Fruit fly (Drosophila melanogaster): ENCODE measurements around the gene CG7573.

The CG7573 gene

DNA sequence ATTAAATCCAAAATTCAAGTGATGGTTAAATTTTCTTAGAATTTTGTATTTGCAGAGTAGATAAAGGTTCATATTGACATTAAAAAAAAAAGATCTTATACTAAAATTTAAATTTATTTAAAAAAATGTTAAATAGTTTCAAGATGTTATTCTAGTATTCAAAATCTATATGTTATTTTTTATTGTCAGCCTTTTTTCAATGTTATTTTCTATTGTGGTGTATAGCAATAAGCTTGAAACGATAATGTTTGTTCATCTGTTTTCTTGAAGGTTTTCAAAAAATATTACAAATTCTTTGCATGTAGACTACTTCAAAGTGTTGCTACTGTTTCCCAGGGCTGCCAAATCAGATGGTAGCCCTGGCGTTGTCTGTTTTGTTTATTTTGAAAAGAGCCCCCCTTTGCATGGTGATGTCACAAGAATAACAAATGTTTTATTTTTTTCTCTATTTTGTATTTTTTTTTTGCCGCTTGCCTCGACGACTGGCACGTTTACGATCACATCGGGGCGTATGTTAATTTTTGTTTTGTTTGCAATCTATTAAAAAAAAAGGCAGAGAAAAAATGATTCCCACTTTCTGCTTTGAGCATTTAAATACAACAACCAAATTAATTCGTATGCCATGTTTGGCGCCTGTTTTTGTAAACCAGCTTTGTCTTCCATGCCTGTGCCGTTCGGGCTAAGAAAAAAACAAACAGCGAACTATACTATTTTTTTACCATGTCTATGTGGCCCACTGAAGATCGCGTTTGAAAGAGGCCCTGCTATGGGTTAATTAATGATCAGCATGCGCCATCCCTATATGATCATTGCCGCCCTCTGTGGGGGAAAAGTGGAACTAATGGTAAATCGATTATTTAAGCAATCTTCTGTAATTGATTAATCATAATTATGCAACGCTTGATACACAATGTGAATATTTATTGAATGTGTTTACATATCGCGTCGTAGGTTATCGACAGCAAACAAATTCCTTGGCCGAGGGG lies 39.4 kb downstream of the CG7573 start (continued):
- TF ChIP-seq chn (GFP tag; optimal IDR thresholded peaks at IDR 0.05) (peak; percentile 48), vfl (GFP tag; optimal IDR thresholded peaks at IDR 0.05) (no peak), CG17612 (GFP tag; IDR thresholded peaks at IDR 0.05) (no peak), jigr1 (GFP tag; IDR thresholded peaks at IDR 0.05) (no peak), twi (tag; optimal IDR thresholded peaks at IDR 0.05) (peak; percentile 4), Dfd (GFP tag; optimal IDR thresholded peaks at IDR 0.05) (no peak), CG7786 (GFP tag; optimal IDR thresholded peaks at IDR 0.05) (peak; percentile 52), onecut (GFP tag; IDR thresholded peaks at IDR 0.05) (peak; percentile 10), Mrtf (GFP tag; IDR thresholded peaks at IDR 0.05) (peak; percentile 66; the same call in 2 of the 3 replicates), CG11695 (GFP tag; IDR thresholded peaks at IDR 0.05) (peak; percentile 31; the same call in 1 of the 3 replicates), Neu2 (GFP tag; optimal IDR thresholded peaks at IDR 0.05; ENCODE audit: borderline replicate concordance) (no peak), CG5953 (GFP tag; IDR thresholded peaks at IDR 0.05) (0 out of 2 replicates have a peak, but pooled peaks have one; percentile 4), lov (optimal IDR thresholded peaks at IDR 0.05) (no peak), lov (GFP tag; IDR thresholded peaks at IDR 0.05) (peak; percentile 63; the same call in 1 of the 3 replicates), phol (tag; optimal IDR thresholded peaks at IDR 0.05) (peak; percentile 80), hkb (optimal IDR thresholded peaks at IDR 0.05) (no peak), hkb (GFP tag; IDR thresholded peaks at IDR 0.05) (no peak; the same call in 1 of the 2 replicates), CG34224 (GFP tag; IDR thresholded peaks at IDR 0.05; ENCODE audit: partially characterized antibody) (0 out of 3 replicates have a peak, but pooled peaks have one; percentile 48), Gsc (GFP tag; IDR thresholded peaks at IDR 0.05) (no peak), pzg (GFP tag; optimal IDR thresholded peaks at IDR 0.05) (no peak), CG12942 (GFP tag; optimal IDR thresholded peaks at IDR 0.05) (peak; percentile 21), lmd (GFP tag; IDR thresholded peaks at IDR 0.05) (0 out of 2 replicates have a peak, but pooled peaks have one; percentile 42), CG3838 (GFP tag; optimal IDR thresholded peaks at IDR 0.05) (no peak), CG15269 (tag; optimal IDR thresholded peaks at IDR 0.05) (peak; percentile 72), CG16863 (GFP tag; optimal IDR thresholded peaks at IDR 0.05) (peak; percentile 28), CG2712 (tag; optimal IDR thresholded peaks at IDR 0.05) (peak; percentile 81), CG18262 (tag; optimal IDR thresholded peaks at IDR 0.05) (peak; percentile 84), CG4820 (GFP tag; optimal IDR thresholded peaks at IDR 0.05) (peak; percentile 23), tx (GFP tag; optimal IDR thresholded peaks at IDR 0.05) (no peak), Fer1 (GFP tag; optimal IDR thresholded peaks at IDR 0.05) (peak; percentile 33), amos (GFP tag; IDR thresholded peaks at IDR 0.05; ENCODE audit: partially characterized antibody) (no peak; the same call in 1 of the 2 replicates), gce (GFP tag; IDR thresholded peaks at IDR 0.05) (peak; percentile 3; the same call in 1 of the 3 replicates), toy (GFP tag; IDR thresholded peaks at IDR 0.05) (no peak; the same call in 1 of the 2 replicates), p53 (GFP tag; optimal IDR thresholded peaks at IDR 0.05) (no peak), bcd (GFP tag; optimal IDR thresholded peaks at IDR 0.05) (peak; percentile 56), jumu (GFP tag; optimal IDR thresholded peaks at IDR 0.05) (no peak), CG2199 (GFP tag; IDR thresholded peaks at IDR 0.05) (peak; percentile 37; the same call in 2 of the 3 replicates), Myb (GFP tag; optimal IDR thresholded peaks at IDR 0.05) (no peak), fd96Cb (tag; optimal IDR thresholded peaks at IDR 0.05) (peak; percentile 49), Chrac-16 (GFP tag; optimal IDR thresholded peaks at IDR 0.05) (peak; percentile 54), slbo (GFP tag; IDR thresholded peaks at IDR 0.05) (peak; percentile 53), CG6654 (GFP tag; optimal IDR thresholded peaks at IDR 0.05) (no peak), CG1024 (GFP tag; IDR thresholded peaks at IDR 0.05) (peak; percentile 54), Sry-β (GFP tag; optimal IDR thresholded peaks at IDR 0.05) (no peak), br (optimal IDR thresholded peaks at IDR 0.05) (no peak), dmrt99B (tag; optimal IDR thresholded peaks at IDR 0.05) (peak; percentile 52), trem (tag; optimal IDR thresholded peaks at IDR 0.05) (peak; percentile 40), CG11247 (GFP tag; IDR thresholded peaks at IDR 0.05) (no peak), H2.0 (GFP tag; IDR thresholded peaks at IDR 0.05) (0 out of 2 replicates have a peak, but pooled peaks have one; percentile 2), CG11456 (GFP tag; IDR thresholded peaks at IDR 0.05) (peak; percentile 76)

Measured in whole organism, embryonic.